Fruit fly (Drosophila melanogaster) whole organism, embryonic: ENCODE measurements around the gene RhoGAP18B.

ENCODE experiments used
- Adf1 ChIP-seq: fragments of 200-800 bp; sonication (Bioruptor generic); IDR thresholded peaks from 2 replicates; pipeline ENCODE4 v1.3.6; 2022; ENCODE audit warnings: missing biosample characterization, missing genetic modification characterization
- CG10543 ChIP-seq: fragments of 200-800 bp; sonication (Bioruptor generic); optimal IDR thresholded peaks from 3 replicates; lab custom pipeline; 2017; ENCODE audit warnings: missing biosample characterization, mild to moderate bottlenecking, missing genetic modification characterization, moderate library complexity
- CG6254 ChIP-seq: fragments of 200-800 bp; sonication (Bioruptor generic); optimal IDR thresholded peaks from 3 replicates; lab custom pipeline; 2017; ENCODE audit warnings: mild to moderate bottlenecking, missing biosample characterization, missing genetic modification reagents, missing genetic modification characterization
- Dll ChIP-seq: fragments of 200-800 bp; sonication (Bioruptor generic); IDR thresholded peaks from 4 replicates; pipeline ENCODE4 v1.3.6; 2022; ENCODE audit warnings: missing biosample characterization, missing genetic modification characterization; ENCODE audit not compliant: partially characterized antibody
- Lim3 ChIP-seq: fragments of 200-800 bp; sonication (Bioruptor generic); IDR thresholded peaks from 2 replicates; pipeline ENCODE4 v1.3.6; 2022; ENCODE audit warnings: missing biosample characterization, missing genetic modification characterization
- peb ChIP-seq: fragments of 200-800 bp; sonication (Bioruptor generic); IDR thresholded peaks from 2 replicates; pipeline ENCODE4 v1.3.6; 2022; ENCODE audit warnings: missing biosample characterization, missing genetic modification characterization

dm6 chrX:19124288-19124687 is 42.6 kb downstream of the RhoGAP18B start, which contains the start of gene CG15882:
- no peak for TF ChIP-seq Dll
- no peak for TF ChIP-seq CG10543 (GFP tag; lab: Kevin White, UChicago)
- TF ChIP-seq Lim3 (GFP tag; lab: Robert Waterston, UW) = no peak
- TF ChIP-seq peb (GFP tag; lab: Robert Waterston, UW) = no peak
- TF ChIP-seq CG6254 = no peak
- no peak for TF ChIP-seq Adf1 (GFP tag; lab: Robert Waterston, UW)
